Fruit fly (Drosophila melanogaster) whole organism, embryonic: Measurements from ENCODE around the gene CG9338.

Source experiments
- Ada2b ChIP-seq: fragments of 200-800 bp; sonication (Bioruptor generic); IDR thresholded peaks from 2 replicates; pipeline ENCODE4 v1.3.6; 2022; ENCODE audit warnings: missing biosample characterization, missing genetic modification characterization
- Awh ChIP-seq: fragments of 200-800 bp; sonication (Bioruptor generic); IDR thresholded peaks from 2 replicates; pipeline ENCODE4, ENCODE4 v1.3.6; 2022; ENCODE audit warnings: missing biosample characterization, missing genetic modification characterization
- CG10462 ChIP-seq: fragments of 200-800 bp; sonication (Bioruptor generic); optimal IDR thresholded peaks from 2 replicates; lab custom pipeline; 2016; ENCODE audit warnings: missing biosample characterization, missing genetic modification characterization
- CG10543 ChIP-seq: fragments of 200-800 bp; sonication (Bioruptor generic); optimal IDR thresholded peaks from 3 replicates; lab custom pipeline; 2017; ENCODE audit warnings: missing biosample characterization, mild to moderate bottlenecking, missing genetic modification characterization, moderate library complexity
- CG10979 ChIP-seq: fragments of 200-800 bp; sonication (Bioruptor generic); optimal IDR thresholded peaks from 2 replicates; lab custom pipeline; 2018; ENCODE audit warnings: missing biosample characterization, mild to moderate bottlenecking, missing genetic modification characterization, moderate library complexity
- CG11696 ChIP-seq: fragments of 200-800 bp; sonication (Bioruptor generic); IDR thresholded peaks from 2 replicates; pipeline ENCODE4 v1.3.6; 2022; ENCODE audit warnings: missing biosample characterization, missing genetic modification characterization
- CG12659 ChIP-seq: fragments of 200-800 bp; sonication (Bioruptor generic); optimal IDR thresholded peaks from 3 replicates; lab custom pipeline; 2017; ENCODE audit warnings: mild to moderate bottlenecking, missing biosample characterization, missing genetic modification reagents, missing genetic modification characterization
- CG13296 ChIP-seq: fragments of 200-800 bp; sonication (Bioruptor generic); optimal IDR thresholded peaks from 3 replicates; lab custom pipeline; 2018; ENCODE audit warnings: missing biosample characterization, mild to moderate bottlenecking, missing genetic modification characterization
- CG13624 ChIP-seq: fragments of 200-800 bp; sonication (Bioruptor generic); optimal IDR thresholded peaks from 2 replicates; lab custom pipeline; 2016; ENCODE audit warnings: missing biosample characterization, missing genetic modification characterization
- CG14050 ChIP-seq: fragments of 200-800 bp; sonication (Bioruptor generic); IDR thresholded peaks from 3 replicates; pipeline ENCODE4 v1.3.6; 2022; ENCODE audit warnings: missing biosample characterization, missing genetic modification characterization
- CG14667 ChIP-seq: fragments of 200-800 bp; sonication (Bioruptor generic); IDR thresholded peaks from 2 replicates; pipeline ENCODE4 v1.3.6; 2022; ENCODE audit warnings: missing biosample characterization, missing genetic modification characterization
- CG15073 ChIP-seq: fragments of 200-800 bp; sonication (Bioruptor generic); optimal IDR thresholded peaks from 2 replicates; lab custom pipeline; 2016; ENCODE audit warnings: missing biosample characterization, missing genetic modification characterization
- CG15269 ChIP-seq: fragments of 200-800 bp; sonication (Bioruptor generic); optimal IDR thresholded peaks from 2 replicates; lab custom pipeline; 2018; ENCODE audit warnings: missing biosample characterization, mild to moderate bottlenecking, missing genetic modification characterization, moderate library complexity
- CG17186 ChIP-seq: fragments of 200-800 bp; sonication (Bioruptor generic); optimal IDR thresholded peaks from 3 replicates; lab custom pipeline; 2017; ENCODE audit warnings: missing biosample characterization, missing genetic modification reagents, missing genetic modification characterization
- CG17385 ChIP-seq: fragments of 200-800 bp; sonication (Bioruptor generic); optimal IDR thresholded peaks from 3 replicates; lab custom pipeline; 2018; ENCODE audit warnings: missing biosample characterization, mild to moderate bottlenecking, missing genetic modification characterization
- CG18599 ChIP-seq: fragments of 200-800 bp; sonication (Bioruptor generic); optimal IDR thresholded peaks from 3 replicates; lab custom pipeline; 2017; ENCODE audit warnings: missing biosample characterization, missing genetic modification characterization, mild to moderate bottlenecking, moderate library complexity, missing genetic modification reagents
- CG31224 ChIP-seq: fragments of 200-800 bp; sonication (Bioruptor generic); IDR thresholded peaks from 2 replicates; pipeline ENCODE4 v1.3.6; 2022; ENCODE audit warnings: missing biosample characterization, missing genetic modification characterization
- CG31441 ChIP-seq: fragments of 200-800 bp; sonication (Bioruptor generic); IDR thresholded peaks from 2 replicates; pipeline ENCODE4 v1.3.6; 2022; ENCODE audit warnings: missing biosample characterization, missing genetic modification characterization
- CG33213 ChIP-seq: fragments of 200-800 bp; sonication (Bioruptor generic); optimal IDR thresholded peaks from 3 replicates; lab custom pipeline; 2016; ENCODE audit warnings: missing biosample characterization, missing genetic modification characterization
- CG42726 ChIP-seq: fragments of 200-800 bp; sonication (Bioruptor generic); IDR thresholded peaks from 2 replicates; pipeline ENCODE4 v1.3.6; 2022; ENCODE audit warnings: missing biosample characterization, missing genetic modification characterization; ENCODE audit not compliant: partially characterized antibody
- CG43689 ChIP-seq: fragments of 200-800 bp; sonication (Bioruptor generic); IDR thresholded peaks from 2 replicates; pipeline ENCODE4 v1.3.6; 2022; ENCODE audit warnings: missing biosample characterization, missing genetic modification characterization
- CG5245 ChIP-seq: fragments of 200-800 bp; sonication (Bioruptor generic); optimal IDR thresholded peaks from 3 replicates; lab custom pipeline; 2016; ENCODE audit warnings: missing biosample characterization, missing genetic modification characterization
- CG7963 ChIP-seq: fragments of 200-800 bp; sonication (Bioruptor generic); IDR thresholded peaks from 3 replicates; pipeline ENCODE4 v1.3.6; 2022; ENCODE audit warnings: missing biosample characterization, missing genetic modification characterization; ENCODE audit not compliant: partially characterized antibody
- CG8290 ChIP-seq, 3 experiments: fragments of 200-800 bp; sonication (Bioruptor generic); optimal IDR thresholded peaks; 2 replicates each; lab custom pipeline; 2016 to 2019; ENCODE audit warnings: missing biosample characterization in 3 of 3, missing genetic modification characterization in 3 of 3, mild to moderate bottlenecking in 2 of 3, moderate library complexity in 1 of 3
- CTCF ChIP-seq: fragments of 200-800 bp; sonication (Bioruptor generic); optimal IDR thresholded peaks from 2 replicates; lab custom pipeline; 2017; ENCODE audit warnings: missing biosample characterization, mild to moderate bottlenecking, missing genetic modification characterization, moderate library complexity
- MESR4 ChIP-seq: fragments of 200-800 bp; sonication (Bioruptor generic); optimal IDR thresholded peaks from 2 replicates; lab custom pipeline; 2018; ENCODE audit warnings: missing biosample characterization, mild to moderate bottlenecking, missing genetic modification characterization, moderate library complexity
- Mrtf ChIP-seq: fragments of 200-800 bp; sonication (Bioruptor generic); IDR thresholded peaks from 3 replicates; pipeline ENCODE4 v1.3.6; 2022; ENCODE audit warnings: missing biosample characterization, missing genetic modification characterization
- Nf-YC ChIP-seq: fragments of 200-800 bp; optimal IDR thresholded peaks from 3 replicates; lab custom pipeline; 2019; ENCODE audit warnings: missing biosample characterization, mild to moderate bottlenecking, missing genetic modification characterization, moderate library complexity
- NfI ChIP-seq: fragments of 200-800 bp; sonication (Bioruptor generic); optimal IDR thresholded peaks from 3 replicates; lab custom pipeline; 2018; ENCODE audit warnings: missing biosample characterization, mild to moderate bottlenecking, missing genetic modification characterization, moderate library complexity
- Sox100B ChIP-seq: fragments of 200-800 bp; sonication (Bioruptor generic); optimal IDR thresholded peaks from 3 replicates; lab custom pipeline; 2018; ENCODE audit warnings: missing biosample characterization, mild to moderate bottlenecking, missing genetic modification characterization
- Ssrp ChIP-seq: fragments of 200-800 bp; sonication (Bioruptor generic); optimal IDR thresholded peaks from 2 replicates; lab custom pipeline; 2018; ENCODE audit warnings: missing biosample characterization, mild to moderate bottlenecking, missing genetic modification characterization, moderate library complexity
- Usf ChIP-seq: fragments of 200-800 bp; sonication (Bioruptor generic); optimal IDR thresholded peaks from 2 replicates; lab custom pipeline; 2017; ENCODE audit warnings: missing genotype, missing biosample characterization, missing genetic modification characterization
- ase ChIP-seq: fragments of 200-800 bp; sonication (Bioruptor generic); IDR thresholded peaks from 3 replicates; pipeline ENCODE4 v1.3.6; 2022; ENCODE audit warnings: missing biosample characterization, missing genetic modification characterization
- bab2 ChIP-seq: fragments of 200-800 bp; sonication (Bioruptor generic); optimal IDR thresholded peaks from 2 replicates; lab custom pipeline; 2016; ENCODE audit warnings: missing biosample characterization, missing genetic modification characterization
- cato ChIP-seq: fragments of 200-800 bp; sonication (Bioruptor generic); optimal IDR thresholded peaks from 2 replicates; lab custom pipeline; 2016; ENCODE audit warnings: missing biosample characterization, missing genetic modification characterization, borderline replicate concordance
- crol ChIP-seq: fragments of 200-800 bp; sonication (Bioruptor generic); IDR thresholded peaks from 2 replicates; pipeline ENCODE4 v1.3.6; 2022; ENCODE audit warnings: missing biosample characterization, missing genetic modification characterization
- ewg ChIP-seq: fragments of 200-800 bp; sonication (Bioruptor generic); optimal IDR thresholded peaks from 3 replicates; lab custom pipeline; 2017; ENCODE audit warnings: mild to moderate bottlenecking, missing biosample characterization, missing genetic modification reagents, missing genetic modification characterization
- fd102C ChIP-seq: fragments of 200-800 bp; sonication (Bioruptor generic); optimal IDR thresholded peaks from 2 replicates; lab custom pipeline; 2018; ENCODE audit warnings: missing biosample characterization, mild to moderate bottlenecking, missing genetic modification characterization, moderate library complexity
- fd3F ChIP-seq: fragments of 200-800 bp; sonication (Bioruptor generic); optimal IDR thresholded peaks from 2 replicates; lab custom pipeline; 2018; ENCODE audit warnings: missing biosample characterization, mild to moderate bottlenecking, missing genetic modification characterization, moderate library complexity
- gfzf ChIP-seq: fragments of 200-800 bp; sonication (Bioruptor generic); optimal IDR thresholded peaks from 2 replicates; lab custom pipeline; 2016; ENCODE audit warnings: missing biosample characterization, mild to moderate bottlenecking, missing genetic modification characterization, moderate library complexity
- gro ChIP-seq: fragments of 200-800 bp; sonication (Bioruptor generic); optimal IDR thresholded peaks from 2 replicates; lab custom pipeline; 2016; ENCODE audit warnings: missing biosample characterization, missing genetic modification characterization
- ham ChIP-seq: fragments of 200-800 bp; sonication (Bioruptor generic); IDR thresholded peaks from 2 replicates; pipeline ENCODE4 v1.3.6; 2022; ENCODE audit warnings: missing biosample characterization, missing genetic modification characterization
- mirr ChIP-seq: fragments of 200-800 bp; sonication (Bioruptor generic); optimal IDR thresholded peaks from 3 replicates; lab custom pipeline; 2018; ENCODE audit warnings: missing biosample characterization, mild to moderate bottlenecking, missing genetic modification characterization
- pb ChIP-seq: fragments of 200-800 bp; sonication (Bioruptor generic); optimal IDR thresholded peaks from 3 replicates; lab custom pipeline; 2016; ENCODE audit warnings: missing biosample characterization, missing genetic modification characterization
- pho ChIP-seq: fragments of 200-800 bp; sonication (Bioruptor generic); optimal IDR thresholded peaks from 2 replicates; lab custom pipeline; 2016; ENCODE audit warnings: missing biosample characterization, missing genetic modification characterization
- pzg ChIP-seq: fragments of 200-800 bp; sonication (Bioruptor generic); optimal IDR thresholded peaks from 3 replicates; lab custom pipeline; 2018; ENCODE audit warnings: missing biosample characterization, mild to moderate bottlenecking, missing genetic modification characterization, moderate library complexity
- rib ChIP-seq: fragments of 200-800 bp; sonication (Bioruptor generic); IDR thresholded peaks from 2 replicates; pipeline ENCODE4 v1.3.6; 2022; ENCODE audit warnings: missing biosample characterization, missing genetic modification characterization
- sima ChIP-seq: fragments of 200-800 bp; sonication (Bioruptor generic); optimal IDR thresholded peaks from 2 replicates; lab custom pipeline; 2016; ENCODE audit warnings: missing biosample characterization, missing genetic modification characterization
- stc ChIP-seq: fragments of 200-800 bp; sonication (Bioruptor generic); IDR thresholded peaks from 2 replicates; pipeline ENCODE4 v1.3.6; 2022; ENCODE audit warnings: missing biosample characterization, missing genetic modification characterization
- sug ChIP-seq: fragments of 200-800 bp; optimal IDR thresholded peaks from 2 replicates; lab custom pipeline; 2019; ENCODE audit warnings: missing biosample characterization, mild to moderate bottlenecking, missing genetic modification characterization, moderate library complexity
- zen2 ChIP-seq: fragments of 200-800 bp; sonication (Bioruptor generic); IDR thresholded peaks from 3 replicates; pipeline ENCODE4 v1.3.6; 2022; ENCODE audit warnings: missing biosample characterization, missing genetic modification characterization; ENCODE audit not compliant: partially characterized antibody

CG9338 gene

DNA sequence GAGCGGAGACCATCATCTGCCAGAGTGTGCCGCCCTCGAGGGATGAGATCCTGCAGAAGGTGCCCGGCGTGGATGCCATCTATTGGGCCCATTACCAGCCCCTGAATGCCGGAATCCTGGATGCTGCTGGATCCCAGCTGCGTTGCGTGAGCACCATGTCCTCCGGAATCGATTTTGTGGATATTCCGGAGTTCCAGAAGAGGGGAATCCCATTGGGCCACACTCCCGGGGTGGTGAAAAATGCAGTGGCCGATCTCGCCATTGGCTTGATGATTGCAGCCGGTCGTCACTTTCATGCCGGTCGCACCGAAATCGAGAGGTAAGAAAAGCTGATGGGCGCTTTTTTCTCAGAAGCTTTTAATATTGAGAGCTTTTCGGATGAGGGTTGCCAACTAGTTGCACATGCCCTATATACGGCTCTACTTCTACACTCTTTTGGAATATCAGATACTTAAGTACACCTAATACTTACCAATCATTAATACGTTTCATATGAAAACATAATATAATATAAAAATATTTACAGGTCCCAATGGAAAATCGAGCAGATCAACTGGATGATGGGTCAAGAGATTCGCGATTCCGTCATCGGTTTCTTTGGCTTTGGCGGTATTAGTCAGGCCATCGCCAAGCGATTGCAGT is 35.1 kb upstream of the CG9338 start:
- TF ChIP-seq CG10979 (no peak), CG42726 (GFP tag; lab: Robert Waterston, UW) (no peak), Mrtf (GFP tag; lab: Robert Waterston, UW) (no peak), Usf (GFP tag; lab: Kevin White, UChicago) (no peak), CG31224 (no peak), CG8290 (GFP tag; optimal IDR thresholded peaks at IDR 0.05; lab: Kevin White, UChicago) (no peak), CG8290 (tag; optimal IDR thresholded peaks at IDR 0.05; lab: Kevin White, UChicago) (no peak), gfzf (no peak), CG17385 (no peak), ham (GFP tag; lab: Robert Waterston, UW) (no peak), crol (no peak), pzg (GFP tag; lab: Kevin White, UChicago) (no peak), CG43689 (GFP tag; lab: Robert Waterston, UW) (no peak), sima (GFP tag; lab: Kevin White, UChicago) (no peak), CG31441 (GFP tag; lab: Robert Waterston, UW) (no peak), CG14667 (no peak), pb (no peak), Ssrp (tag; lab: Kevin White, UChicago) (no peak), Awh (GFP tag; lab: Robert Waterston, UW) (no peak), Nf-YC (tag; lab: Kevin White, UChicago) (peak; percentile 14), CG5245 (GFP tag; lab: Kevin White, UChicago) (no peak), rib (GFP tag; lab: Robert Waterston, UW) (no peak), bab2 (GFP tag; lab: Kevin White, UChicago) (no peak), Sox100B (GFP tag; lab: Kevin White, UChicago) (no peak), mirr (GFP tag; lab: Kevin White, UChicago) (no peak), pho (GFP tag; lab: Kevin White, UChicago) (no peak), CG10462 (GFP tag; lab: Kevin White, UChicago) (no peak), CG15269 (peak; percentile 5), CG13296 (GFP tag; lab: Kevin White, UChicago) (peak; percentile 47), CG15073 (GFP tag; lab: Kevin White, UChicago) (no peak), zen2 (no peak), CG17186 (no peak), CG13624 (no peak), MESR4 (no peak), Ada2b (no peak), CG10543 (GFP tag; lab: Kevin White, UChicago) (peak; percentile 14), CG33213 (GFP tag; lab: Kevin White, UChicago) (no peak), sug (tag; lab: Kevin White, UChicago) (peak; percentile 26), ewg (GFP tag; lab: Kevin White, UChicago) (no peak), ase (GFP tag; lab: Robert Waterston, UW) (no peak), gro (GFP tag; lab: Kevin White, UChicago) (no peak), CTCF (GFP tag; lab: Kevin White, UChicago) (peak; percentile 19), fd3F (peak; percentile 4), CG18599 (GFP tag; lab: Kevin White, UChicago) (no peak), NfI (peak; percentile 17), CG12659 (GFP tag; lab: Kevin White, UChicago) (no peak), cato (GFP tag; lab: Kevin White, UChicago) (no peak), CG11696 (no peak), CG7963 (GFP tag; lab: Robert Waterston, UW) (no peak), fd102C (GFP tag; lab: Kevin White, UChicago) (no peak), stc (GFP tag; lab: Robert Waterston, UW) (no peak), CG14050 (GFP tag; lab: Robert Waterston, UW) (no peak)
